Worm (Caenorhabditis elegans) whole organism, mixed stage, embryonic: ENCODE measurements around the gene sago-1.

ENCODE experiments used
- M03D4.4 ChIP-seq: sonication (generic microtip); optimal IDR thresholded peaks from 2 replicates; lab custom pipeline; 2017; ENCODE audit warnings: mild to moderate bottlenecking, missing genetic modification characterization, missing compliant biosample characterization
- bed-3 ChIP-seq: fragments of 200-800 bp; sonication (Bioruptor generic); optimal IDR thresholded peaks from 3 replicates; lab custom pipeline; 2018; ENCODE audit warnings: mild to moderate bottlenecking, missing genetic modification characterization, moderate library complexity, missing compliant biosample characterization
- blmp-1 ChIP-seq: fragments of 150-350 bp; optimal IDR thresholded peaks from 2 replicates; lab custom pipeline; 2014; ENCODE audit warnings: missing biosample characterization, missing genetic modification characterization
- ceh-39 ChIP-seq: fragments of 150-350 bp; optimal IDR thresholded peaks from 2 replicates; lab custom pipeline; 2014; ENCODE audit warnings: missing biosample characterization, missing genetic modification characterization
- ceh-43 ChIP-seq: fragments of 200-800 bp; sonication (Bioruptor generic); optimal IDR thresholded peaks from 2 replicates; lab custom pipeline; 2018; ENCODE audit warnings: mild to moderate bottlenecking, missing genetic modification characterization, moderate library complexity, missing compliant biosample characterization
- ceh-83 ChIP-seq: fragments of 200-800 bp; sonication (Bioruptor generic); optimal IDR thresholded peaks from 2 replicates; lab custom pipeline; 2018; ENCODE audit warnings: mild to moderate bottlenecking, missing genetic modification characterization, missing compliant biosample characterization
- ces-1 ChIP-seq: fragments of 150-350 bp; optimal IDR thresholded peaks from 2 replicates; lab custom pipeline; 2014; ENCODE audit warnings: missing biosample characterization, missing genetic modification reagents, missing genetic modification characterization
- cnd-1 ChIP-seq: fragments of 200-800 bp; sonication (Bioruptor generic); optimal IDR thresholded peaks from 2 replicates; lab custom pipeline; 2018; ENCODE audit warnings: mild to moderate bottlenecking, missing genetic modification characterization, missing compliant biosample characterization
- drap-1 ChIP-seq: fragments of 200-800 bp; sonication (Bioruptor generic); optimal IDR thresholded peaks from 3 replicates; lab custom pipeline; 2018; ENCODE audit warnings: mild to moderate bottlenecking, missing genetic modification characterization, missing compliant biosample characterization
- elt-1 ChIP-seq: sonication (generic microtip); optimal IDR thresholded peaks from 2 replicates; lab custom pipeline; 2017; ENCODE audit warnings: missing genetic modification characterization, mild to moderate bottlenecking, missing compliant biosample characterization, antibody characterized with exemption, moderate library complexity, borderline replicate concordance; ENCODE audit not compliant: insufficient read depth
- elt-3 ChIP-seq: fragments of 150-350 bp; optimal IDR thresholded peaks from 2 replicates; lab custom pipeline; 2014; ENCODE audit warnings: missing biosample characterization, missing genetic modification characterization
- flh-1 ChIP-seq: fragments of 200-800 bp; sonication (Bioruptor generic); optimal IDR thresholded peaks from 2 replicates; lab custom pipeline; 2018; ENCODE audit warnings: mild to moderate bottlenecking, missing genetic modification characterization, moderate library complexity, missing compliant biosample characterization
- ham-2 ChIP-seq: fragments of 200-800 bp; sonication (Bioruptor generic); optimal IDR thresholded peaks from 2 replicates; lab custom pipeline; 2018; ENCODE audit warnings: mild to moderate bottlenecking, missing genetic modification characterization, missing compliant biosample characterization
- hlh-1 ChIP-seq: fragments of 150-350 bp; optimal IDR thresholded peaks from 2 replicates; lab custom pipeline; 2014; ENCODE audit warnings: missing biosample characterization, missing genetic modification reagents, missing genetic modification characterization
- lin-13 ChIP-seq: fragments of 150-350 bp; optimal IDR thresholded peaks from 2 replicates; lab custom pipeline; 2014; ENCODE audit warnings: missing biosample characterization, missing genetic modification characterization
- mep-1 ChIP-seq: fragments of 150-350 bp; optimal IDR thresholded peaks from 2 replicates; lab custom pipeline; 2017; ENCODE audit warnings: missing biosample characterization, missing genetic modification reagents, missing genetic modification characterization, inconsistent platforms
- mls-2 ChIP-seq: sonication (generic microtip); optimal IDR thresholded peaks from 2 replicates; lab custom pipeline; 2016; ENCODE audit warnings: mild to moderate bottlenecking, missing genetic modification characterization, moderate library complexity, missing compliant biosample characterization
- nhr-12 ChIP-seq: fragments of 150-350 bp; optimal IDR thresholded peaks from 2 replicates; lab custom pipeline; 2014; ENCODE audit warnings: missing biosample characterization, missing genetic modification characterization
- nhr-2 ChIP-seq: fragments of 150-350 bp; optimal IDR thresholded peaks from 2 replicates; lab custom pipeline; 2014; ENCODE audit warnings: missing biosample characterization, missing genetic modification characterization
- nhr-237 ChIP-seq: fragments of 150-350 bp; optimal IDR thresholded peaks from 2 replicates; lab custom pipeline; 2014; ENCODE audit warnings: missing biosample characterization, missing genetic modification characterization
- nhr-28 ChIP-seq: fragments of 150-350 bp; optimal IDR thresholded peaks from 2 replicates; lab custom pipeline; 2014; ENCODE audit warnings: missing biosample characterization, missing genetic modification characterization
- nhr-76 ChIP-seq: sonication (generic microtip); optimal IDR thresholded peaks from 2 replicates; lab custom pipeline; 2017; ENCODE audit warnings: missing biosample characterization, missing genetic modification characterization
- sem-2 ChIP-seq: fragments of 200-800 bp; sonication (Bioruptor generic); optimal IDR thresholded peaks from 2 replicates; lab custom pipeline; 2018; ENCODE audit warnings: mild to moderate bottlenecking, missing genetic modification characterization, missing compliant biosample characterization
- snpc-4 ChIP-seq: fragments of 150-350 bp; optimal IDR thresholded peaks from 2 replicates; lab custom pipeline; 2014; ENCODE audit warnings: missing biosample characterization, missing genetic modification characterization
- sptf-1 ChIP-seq: sonication (generic microtip); optimal IDR thresholded peaks from 2 replicates; lab custom pipeline; 2017; ENCODE audit warnings: mild to moderate bottlenecking, missing genetic modification characterization, moderate library complexity, missing compliant biosample characterization
- tbx-8 ChIP-seq: fragments of 200-800 bp; sonication (Bioruptor generic); optimal IDR thresholded peaks from 2 replicates; lab custom pipeline; 2018; ENCODE audit warnings: mild to moderate bottlenecking, missing genetic modification characterization, moderate library complexity, missing compliant biosample characterization
- unc-120 ChIP-seq: sonication (generic microtip); optimal IDR thresholded peaks from 2 replicates; lab custom pipeline; 2017; ENCODE audit warnings: missing genetic modification characterization, missing compliant biosample characterization; ENCODE audit not compliant: poor library complexity, severe bottlenecking
- unc-39 ChIP-seq: fragments of 150-350 bp; optimal IDR thresholded peaks from 2 replicates; lab custom pipeline; 2014; ENCODE audit warnings: missing biosample characterization, missing genetic modification characterization
- unc-62 ChIP-seq: fragments of 150-350 bp; optimal IDR thresholded peaks from 2 replicates; lab custom pipeline; 2014; ENCODE audit warnings: missing biosample characterization, missing genetic modification reagents, missing genetic modification characterization
- zip-8 ChIP-seq: fragments of 150-350 bp; optimal IDR thresholded peaks from 2 replicates; lab custom pipeline; 2014; ENCODE audit warnings: missing biosample characterization, missing genetic modification characterization
- ztf-11 ChIP-seq: fragments of 150-350 bp; optimal IDR thresholded peaks from 2 replicates; lab custom pipeline; 2014; ENCODE audit warnings: missing biosample characterization, missing genetic modification characterization

Gene sago-1

DNA sequence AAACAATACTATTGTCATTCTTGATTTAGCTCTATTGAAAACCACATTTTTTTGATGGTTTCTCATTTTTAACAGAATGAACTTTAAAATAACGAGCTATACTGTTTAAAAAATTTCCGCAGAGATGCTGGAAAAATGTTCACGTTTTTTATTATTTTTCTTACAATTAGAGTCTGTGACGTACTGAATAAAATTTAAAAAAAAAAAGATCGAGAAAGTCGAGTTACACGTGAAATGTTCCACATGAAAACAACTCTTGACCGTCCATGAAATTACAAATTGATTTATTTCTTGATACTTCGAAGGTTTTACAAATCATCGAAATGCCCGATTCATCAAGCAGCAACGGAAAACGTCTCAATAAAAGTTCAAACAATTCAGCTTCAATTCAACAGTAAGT lies 23.4 kb downstream of the sago-1 start, which contains the start of gene fbxa-202:
Gene fbxa-202 (plus strand): TSS at position 301 of the 400 bp plus-strand sequence.
- TF ChIP-seq mep-1 (no peak), tbx-8 (GFP tag; lab: Kevin White, UChicago) (no peak), unc-62 (GFP tag; lab: Kevin White, UChicago) (no peak), elt-1 (no peak), M03D4.4 (tag; lab: Kevin White, UChicago) (no peak), unc-39 (tag; lab: Kevin White, UChicago) (no peak), drap-1 (GFP tag; lab: Kevin White, UChicago) (no peak), hlh-1 (tag; lab: Kevin White, UChicago) (no peak), blmp-1 (no peak), sem-2 (no peak), bed-3 (GFP tag; lab: Kevin White, UChicago) (no peak), ztf-11 (tag; lab: Kevin White, UChicago) (no peak), nhr-2 (no peak), ceh-83 (no peak), nhr-12 (tag; lab: Kevin White, UChicago) (no peak), ces-1 (GFP tag; lab: Kevin White, UChicago) (no peak), snpc-4 (tag; lab: Kevin White, UChicago) (no peak), mls-2 (tag; lab: Kevin White, UChicago) (no peak), nhr-237 (tag; lab: Kevin White, UChicago) (no peak), nhr-28 (tag; lab: Kevin White, UChicago) (no peak)

DNA sequence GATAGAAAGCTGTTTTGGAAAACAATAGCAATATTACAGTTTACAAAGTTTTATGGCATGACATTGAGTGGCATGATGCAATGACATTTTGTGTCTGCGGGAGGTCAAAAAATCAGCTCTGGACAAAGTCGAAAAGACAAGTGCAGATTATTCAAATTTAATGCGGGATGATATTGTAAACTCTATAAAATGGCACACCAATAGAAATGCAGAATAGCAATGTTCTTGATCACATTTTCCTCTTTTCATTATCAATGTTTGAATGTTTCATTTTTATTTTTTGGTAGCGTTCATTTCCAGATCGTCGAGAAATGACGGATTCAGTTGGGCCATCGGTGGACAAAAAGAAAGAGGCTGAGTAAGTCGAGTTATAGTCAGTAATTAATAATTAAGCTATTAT lies 25.3 kb downstream of the sago-1 start, which contains the start of gene T28C12.2:
Gene T28C12.2 (plus strand): TSS at position 301 of the 400 bp plus-strand sequence.
- TF ChIP-seq ztf-11 (tag; lab: Kevin White, UChicago), result no peak
- no peak for TF ChIP-seq unc-39 (tag; lab: Kevin White, UChicago)
- no peak for TF ChIP-seq ces-1 (GFP tag; lab: Kevin White, UChicago)
- TF ChIP-seq drap-1 (GFP tag; lab: Kevin White, UChicago), result no peak
- no peak for TF ChIP-seq lin-13 (tag; lab: Kevin White, UChicago)
- no peak for TF ChIP-seq cnd-1 (tag; lab: Kevin White, UChicago)
- TF ChIP-seq snpc-4 (tag; lab: Kevin White, UChicago), result no peak
- no peak for TF ChIP-seq ceh-43 (GFP tag; lab: Kevin White, UChicago)
- TF ChIP-seq ceh-39 (tag; lab: Kevin White, UChicago), result no peak
- TF ChIP-seq nhr-237 (tag; lab: Kevin White, UChicago), result no peak

DNA sequence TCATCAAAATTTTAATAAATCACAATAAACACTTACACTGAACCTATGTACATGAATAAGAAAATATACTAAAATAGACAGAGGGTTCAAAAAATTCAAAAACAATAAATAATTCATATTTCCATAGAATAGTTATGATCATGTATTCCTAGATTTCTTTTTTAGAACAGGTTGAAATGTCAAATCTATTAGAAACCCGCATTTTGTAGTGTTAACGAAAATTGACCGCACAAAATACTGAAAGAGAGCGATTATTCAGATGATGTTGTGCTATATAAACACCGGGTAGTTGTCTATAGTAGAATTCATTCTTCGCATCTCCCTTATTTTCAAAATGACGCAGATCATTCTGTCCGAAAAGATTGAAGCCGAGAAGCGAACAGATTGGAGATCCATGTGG lies 28.0 kb downstream of the sago-1 start, which contains the start of gene T28C12.1:
Gene T28C12.1 (plus strand): TSS at position 301 of the 400 bp plus-strand sequence.
- TF ChIP-seq elt-3 (tag; lab: Kevin White, UChicago) (no peak), blmp-1 (no peak), unc-62 (GFP tag; lab: Kevin White, UChicago) (no peak), sptf-1 (tag; lab: Kevin White, UChicago) (no peak), hlh-1 (tag; lab: Kevin White, UChicago) (no peak), ceh-83 (no peak), flh-1 (GFP tag; lab: Kevin White, UChicago) (no peak), zip-8 (tag; lab: Kevin White, UChicago) (no peak), mls-2 (tag; lab: Kevin White, UChicago) (no peak), unc-120 (tag; lab: Kevin White, UChicago) (no peak), nhr-76 (tag; lab: Kevin White, UChicago) (no peak), ham-2 (GFP tag; lab: Kevin White, UChicago) (no peak), ces-1 (GFP tag; lab: Kevin White, UChicago) (no peak), drap-1 (GFP tag; lab: Kevin White, UChicago) (no peak)
- TF ChIP-seq, all 35 proteins: peak for 0

DNA sequence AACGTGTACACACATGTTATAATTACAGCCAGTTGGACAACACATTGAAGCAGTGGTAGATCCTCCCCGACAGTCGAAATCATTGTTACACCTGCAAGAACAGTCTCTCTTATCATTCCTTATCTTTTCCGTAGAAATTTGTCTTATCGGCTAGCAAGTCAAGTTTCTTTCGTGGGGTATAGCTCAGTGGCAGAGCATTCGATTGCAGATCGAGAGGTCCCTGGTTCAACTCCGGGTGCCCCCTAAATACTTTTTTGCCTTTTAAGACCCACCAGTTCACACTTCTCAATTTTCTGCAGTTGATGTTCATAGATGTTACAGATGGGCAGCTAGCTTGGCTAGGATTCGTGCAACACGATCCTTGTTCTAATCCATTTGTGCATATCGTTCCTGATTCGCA lies 31.7 kb downstream of the sago-1 start:
- TF ChIP-seq flh-1 (GFP tag; lab: Kevin White, UChicago), result no peak

DNA sequence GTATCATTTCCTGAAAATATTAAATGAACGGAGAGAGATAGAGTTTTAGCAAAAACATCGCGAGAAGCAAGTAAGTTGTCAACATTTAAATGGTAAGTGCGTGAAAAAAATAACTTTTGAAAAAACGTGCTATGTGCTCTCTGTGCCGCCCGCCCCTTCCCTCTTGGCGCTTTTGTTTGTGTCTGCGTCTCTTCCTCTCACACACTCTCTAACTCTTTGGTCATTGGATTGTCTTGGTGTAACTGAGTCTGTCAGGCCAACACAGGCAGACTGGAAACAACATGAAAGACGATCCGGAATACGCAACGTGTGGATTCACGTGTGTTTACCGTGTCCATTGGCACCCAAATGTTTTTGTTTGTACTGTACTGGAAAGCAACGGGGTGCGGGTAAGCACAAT lies 32.5 kb downstream of the sago-1 start, which contains the start of gene T28C12.6:
Gene T28C12.6 (minus strand): TSS at position 12 of the 400 bp plus-strand sequence.
- TF ChIP-seq nhr-2, result no peak
- TF ChIP-seq, all 35 proteins: peak for 0
